Worm (Caenorhabditis elegans): ENCODE measurements around the gene srh-296.

- no peak for TF ChIP-seq nhr-76 (tag; optimal IDR thresholded peaks at IDR 0.05)
- no peak for TF ChIP-seq skn-1 (tag; optimal IDR thresholded peaks at IDR 0.05)
- no peak for TF ChIP-seq lsy-2 (tag; optimal IDR thresholded peaks at IDR 0.05)
- TF ChIP-seq ztf-11 (tag; optimal IDR thresholded peaks at IDR 0.05): no peak
- TF ChIP-seq Y116A8C.19 (tag; optimal IDR thresholded peaks at IDR 0.05; ENCODE audit: borderline replicate concordance): no peak
- no peak for TF ChIP-seq elt-3 (tag; optimal IDR thresholded peaks at IDR 0.05)
- TF ChIP-seq aly-2 (tag; optimal IDR thresholded peaks at IDR 0.05): no peak
Measured at ce11 chrV:17784363-17784762, 25.8 kb upstream of the srh-296 start.
